Worm (Caenorhabditis elegans) whole organism, young adult: ENCODE data around the gene F49E12.7.
A peak's percentile ranks its signal among the peaks of the same experiment; 100 is the strongest.

Source experiments
- C17E4.6 ChIP-seq: fragments of 200-800 bp; sonication (Bioruptor generic); IDR thresholded peaks from 2 replicates; pipeline ENCODE4 v1.3.6; 2022; ENCODE audit warnings: missing genetic modification reagents, missing genetic modification characterization, missing compliant biosample characterization
- D2030.7 ChIP-seq: fragments of 200-800 bp; sonication (Bioruptor generic); IDR thresholded peaks from 2 replicates; pipeline ENCODE4 v1.3.6; 2022; ENCODE audit warnings: missing genetic modification reagents, missing genetic modification characterization, missing compliant biosample characterization
- F49E8.2 ChIP-seq: sonication (generic microtip); optimal IDR thresholded peaks from 3 replicates; lab custom pipeline; 2017; ENCODE audit warnings: missing genetic modification characterization, mild to moderate bottlenecking, missing compliant biosample characterization, antibody characterized with exemption, moderate library complexity; ENCODE audit not compliant: insufficient read depth
- F52B5.7 ChIP-seq: sonication (generic microtip); optimal IDR thresholded peaks from 2 replicates; lab custom pipeline; 2016; ENCODE audit warnings: mild to moderate bottlenecking, missing genetic modification characterization, missing compliant biosample characterization
- Y56A3A.18 ChIP-seq: fragments of 200-800 bp; sonication (Bioruptor generic); IDR thresholded peaks from 2 replicates; pipeline ENCODE4 v1.3.6; 2022; ENCODE audit warnings: missing genetic modification reagents, missing genetic modification characterization, missing compliant biosample characterization
- Y67H2A.10 ChIP-seq: fragments of 200-800 bp; sonication (Bioruptor generic); conservative IDR thresholded peaks from 2 replicates; pipeline ENCODE4 v1.3.6; 2022; ENCODE audit warnings: missing genetic modification reagents, missing genetic modification characterization, missing compliant biosample characterization
- Y79H2A.3 ChIP-seq: fragments of 200-800 bp; sonication (Bioruptor generic); conservative IDR thresholded peaks from 2 replicates; pipeline ENCODE4 v1.3.6; 2022; ENCODE audit warnings: missing genetic modification reagents, missing genetic modification characterization, missing compliant biosample characterization
- attf-6 ChIP-seq: fragments of 200-800 bp; sonication (Bioruptor generic); IDR thresholded peaks from 2 replicates; pipeline ENCODE4 v1.3.6; 2022; ENCODE audit warnings: missing genetic modification reagents, missing genetic modification characterization, missing compliant biosample characterization
- ceh-79 ChIP-seq: sonication (generic microtip); optimal IDR thresholded peaks from 2 replicates; lab custom pipeline; 2017; ENCODE audit warnings: mild to moderate bottlenecking, missing genetic modification characterization, missing compliant biosample characterization
- chd-7 ChIP-seq: sonication (generic microtip); optimal IDR thresholded peaks from 2 replicates; lab custom pipeline; 2016; ENCODE audit warnings: mild to moderate bottlenecking, missing genetic modification characterization, moderate library complexity, missing compliant biosample characterization
- dox-1 ChIP-seq: fragments of 200-800 bp; sonication (Bioruptor generic); IDR thresholded peaks from 2 replicates; pipeline ENCODE4 v1.3.6; 2022; ENCODE audit warnings: missing genetic modification reagents, missing genetic modification characterization, missing compliant biosample characterization
- egrh-3 ChIP-seq: fragments of 200-800 bp; sonication (Bioruptor generic); IDR thresholded peaks from 2 replicates; pipeline ENCODE4 v1.3.6; 2022; ENCODE audit warnings: missing genetic modification reagents, missing genetic modification characterization, missing compliant biosample characterization
- him-1 ChIP-seq: sonication (generic microtip); optimal IDR thresholded peaks from 2 replicates; lab custom pipeline; 2016; ENCODE audit warnings: missing genotype, missing genetic modification reagents, missing genetic modification characterization, missing compliant biosample characterization
- hmg-1.2 ChIP-seq: fragments of 200-800 bp; sonication (Bioruptor generic); IDR thresholded peaks from 2 replicates; pipeline ENCODE4 v1.3.6; 2022; ENCODE audit warnings: missing genetic modification reagents, missing genetic modification characterization, missing compliant biosample characterization
- hmg-20 ChIP-seq: fragments of 200-800 bp; sonication (Bioruptor generic); IDR thresholded peaks from 2 replicates; pipeline ENCODE4 v1.3.6; 2022; ENCODE audit warnings: missing genetic modification reagents, missing genetic modification characterization, missing compliant biosample characterization
- lag-1 ChIP-seq: fragments of 200-800 bp; sonication (Bioruptor generic); IDR thresholded peaks from 2 replicates; pipeline ENCODE4 v1.3.6; 2022; ENCODE audit warnings: missing genetic modification reagents, missing genetic modification characterization, missing compliant biosample characterization
- let-607 ChIP-seq, 2 experiments: fragments of 200-800 bp in 1 of 2; sonication (Bioruptor generic) in 1 of 2; sonication (generic microtip) in 1 of 2; optimal IDR thresholded peaks; 2 replicates each; lab custom pipeline; 2016 to 2018; ENCODE audit warnings: mild to moderate bottlenecking in 2 of 2, missing compliant biosample characterization in 2 of 2, missing genetic modification characterization in 2 of 2, moderate library complexity in 2 of 2, missing genotype in 1 of 2
- lin-26 ChIP-seq: fragments of 200-800 bp; sonication (Bioruptor generic); IDR thresholded peaks from 2 replicates; pipeline ENCODE4 v1.3.6; 2022; ENCODE audit warnings: missing genetic modification reagents, missing genetic modification characterization, missing compliant biosample characterization
- lin-40 ChIP-seq: sonication (generic microtip); optimal IDR thresholded peaks from 2 replicates; lab custom pipeline; 2016; ENCODE audit warnings: missing genetic modification characterization, mild to moderate bottlenecking, missing compliant biosample characterization, missing genotype, missing genetic modification reagents
- lsl-1 ChIP-seq: fragments of 200-800 bp; sonication (Bioruptor generic); optimal IDR thresholded peaks from 2 replicates; lab custom pipeline; 2018; ENCODE audit warnings: mild to moderate bottlenecking, missing genetic modification characterization, moderate library complexity, missing compliant biosample characterization
- lsy-27 ChIP-seq: sonication (generic microtip); optimal IDR thresholded peaks from 2 replicates; lab custom pipeline; 2017; ENCODE audit warnings: missing genetic modification characterization, mild to moderate bottlenecking, missing compliant biosample characterization, antibody characterized with exemption, missing genotype, borderline replicate concordance; ENCODE audit not compliant: insufficient read depth
- madf-10 ChIP-seq: sonication (generic microtip); optimal IDR thresholded peaks from 2 replicates; lab custom pipeline; 2016; ENCODE audit warnings: mild to moderate bottlenecking, missing genetic modification characterization, missing compliant biosample characterization
- madf-3 ChIP-seq: fragments of 200-800 bp; sonication (Bioruptor generic); IDR thresholded peaks from 2 replicates; pipeline ENCODE4 v1.3.6; 2022; ENCODE audit warnings: missing genetic modification reagents, missing genetic modification characterization, missing compliant biosample characterization
- madf-8 ChIP-seq: fragments of 200-800 bp; sonication (Bioruptor generic); conservative IDR thresholded peaks from 2 replicates; pipeline ENCODE4 v1.3.6; 2022; ENCODE audit warnings: missing genetic modification reagents, missing genetic modification characterization, missing compliant biosample characterization
- mcd-1 ChIP-seq: fragments of 200-800 bp; sonication (Bioruptor generic); IDR thresholded peaks from 2 replicates; pipeline ENCODE4 v1.3.6; 2022; ENCODE audit warnings: missing genetic modification reagents, missing genetic modification characterization, missing compliant biosample characterization
- nfya-2 ChIP-seq: fragments of 200-800 bp; sonication (Bioruptor generic); IDR thresholded peaks from 2 replicates; pipeline ENCODE4 v1.3.6; 2022; ENCODE audit warnings: missing genetic modification reagents, missing genetic modification characterization, missing compliant biosample characterization
- nfyb-1 ChIP-seq: fragments of 200-800 bp; sonication (Bioruptor generic); IDR thresholded peaks from 2 replicates; pipeline ENCODE4 v1.3.6; 2022; ENCODE audit warnings: missing genetic modification reagents, missing genetic modification characterization, missing compliant biosample characterization
- repo-1 ChIP-seq: sonication (generic microtip); optimal IDR thresholded peaks from 2 replicates; lab custom pipeline; 2017; ENCODE audit warnings: mild to moderate bottlenecking, missing genetic modification characterization, missing compliant biosample characterization
- sdz-38 ChIP-seq: sonication (generic microtip); optimal IDR thresholded peaks from 2 replicates; lab custom pipeline; 2016; ENCODE audit warnings: missing genotype, missing genetic modification characterization, missing compliant biosample characterization
- snpc-3.4 ChIP-seq: sonication (generic microtip); optimal IDR thresholded peaks from 2 replicates; lab custom pipeline; 2017; ENCODE audit warnings: missing genetic modification characterization, mild to moderate bottlenecking, missing compliant biosample characterization, antibody characterized with exemption, moderate library complexity, missing genotype, missing genetic modification reagents
- somi-1 ChIP-seq: fragments of 200-800 bp; sonication (Bioruptor generic); optimal IDR thresholded peaks from 2 replicates; lab custom pipeline; 2018; ENCODE audit warnings: mild to moderate bottlenecking, missing genetic modification characterization, missing compliant biosample characterization
- tbx-9 ChIP-seq: sonication (generic microtip); optimal IDR thresholded peaks from 2 replicates; lab custom pipeline; 2016; ENCODE audit warnings: borderline replicate concordance, missing genetic modification characterization, inconsistent platforms, missing compliant biosample characterization
- ztf-18 ChIP-seq: sonication (generic microtip); optimal IDR thresholded peaks from 2 replicates; lab custom pipeline; 2016; ENCODE audit warnings: missing genotype, mild to moderate bottlenecking, missing genetic modification characterization, missing compliant biosample characterization
- ztf-3 ChIP-seq: fragments of 200-800 bp; sonication (Bioruptor generic); optimal IDR thresholded peaks from 2 replicates; lab custom pipeline; 2018; ENCODE audit warnings: mild to moderate bottlenecking, missing genetic modification characterization, missing compliant biosample characterization

The F49E12.7 gene

DNA sequence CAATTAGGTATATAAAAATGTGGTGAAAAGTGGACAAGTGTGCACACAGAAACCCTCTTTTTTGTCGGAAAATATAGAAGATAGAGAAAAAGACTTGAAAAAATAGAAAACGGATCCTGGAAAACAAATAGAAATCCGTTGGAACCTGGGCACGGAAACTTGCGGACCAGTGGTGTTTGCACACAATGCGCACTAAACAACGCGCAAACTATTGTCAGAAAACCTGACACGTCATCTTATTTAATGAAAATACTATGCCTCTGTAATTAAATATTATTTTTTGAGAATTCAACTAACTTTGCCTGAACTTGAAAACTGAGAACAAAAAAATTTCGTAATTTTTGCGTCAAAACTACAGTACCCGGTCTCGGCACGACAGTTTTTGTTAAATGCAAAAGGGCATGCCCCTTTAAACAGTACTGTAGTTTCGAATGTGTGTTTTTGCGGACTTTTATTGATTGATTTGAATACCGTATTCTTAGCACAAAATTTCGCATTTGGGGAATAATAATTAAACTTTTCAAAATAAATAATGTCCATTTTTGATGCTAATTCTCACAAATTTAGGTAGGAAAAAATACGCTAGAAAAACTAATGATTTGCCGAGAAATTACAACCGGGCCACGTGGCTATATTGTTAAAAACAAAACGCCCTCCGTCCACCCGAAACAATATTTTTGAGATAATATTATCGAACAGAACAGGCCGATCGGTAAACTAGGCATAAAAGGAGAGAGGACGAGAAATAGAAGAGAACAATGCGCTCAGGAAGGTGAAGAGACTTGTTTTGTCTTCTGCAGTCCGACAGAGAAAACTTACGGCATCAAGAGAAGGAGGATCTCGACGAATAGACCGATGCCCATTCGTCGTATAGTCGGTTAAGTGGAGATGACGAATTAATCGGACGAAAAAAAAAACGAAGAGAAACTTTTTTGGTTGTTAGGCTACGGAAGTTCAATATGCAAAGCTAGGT is 33.3 kb upstream of the F49E12.7 start (continued):
- TF ChIP-seq madf-10 (tag; lab: Kevin White, UChicago) = no peak
- TF ChIP-seq ceh-79 = no peak
- TF ChIP-seq somi-1 = no peak
- TF ChIP-seq ztf-3 (GFP tag; lab: Kevin White, UChicago) = no peak
- TF ChIP-seq attf-6 (GFP tag; lab: Robert Waterston, UW) = no peak
- no peak for TF ChIP-seq lin-26 (GFP tag; lab: Robert Waterston, UW)
- TF ChIP-seq chd-7 (tag; lab: Kevin White, UChicago) = no peak
- TF ChIP-seq lsl-1 (GFP tag; lab: Kevin White, UChicago) = peak; percentile 98
- no peak for TF ChIP-seq lsy-27 (tag; lab: Kevin White, UChicago)
- peak; percentile 79 to 85 for TF ChIP-seq let-607 (tag; optimal IDR thresholded peaks at IDR 0.05; lab: Kevin White, UChicago)
- peak; percentile 15; the same call in 1 of the 2 replicates for TF ChIP-seq hmg-1.2 (GFP tag; lab: Robert Waterston, UW)
- TF ChIP-seq tbx-9 = no peak
- no peak for TF ChIP-seq madf-3
- no peak for TF ChIP-seq hmg-20

- TF ChIP-seq hmg-1.2 (GFP tag; lab: Robert Waterston, UW) = no peak
- TF ChIP-seq ztf-18 (tag; lab: Kevin White, UChicago) = no peak
- TF ChIP-seq madf-8 (GFP tag; lab: Robert Waterston, UW) = no peak
- no peak for TF ChIP-seq dox-1 (GFP tag; lab: Robert Waterston, UW)
- no peak for TF ChIP-seq lag-1 (GFP tag; lab: Robert Waterston, UW)
- no peak for TF ChIP-seq C17E4.6 (GFP tag; lab: Robert Waterston, UW)
- no peak for TF ChIP-seq nfyb-1 (GFP tag; lab: Robert Waterston, UW)
- no peak for TF ChIP-seq lin-40
- no peak for TF ChIP-seq nfya-2 (GFP tag; lab: Robert Waterston, UW)
- no peak for TF ChIP-seq Y56A3A.18 (GFP tag; lab: Robert Waterston, UW)
- no peak for TF ChIP-seq D2030.7 (GFP tag; lab: Robert Waterston, UW)
- TF ChIP-seq repo-1 (tag; lab: Kevin White, UChicago) = no peak
- no peak for TF ChIP-seq snpc-3.4
- TF ChIP-seq Y67H2A.10 (GFP tag; lab: Robert Waterston, UW) = no peak
- no peak for TF ChIP-seq him-1 (tag; lab: Kevin White, UChicago)
- no peak for TF ChIP-seq sdz-38 (tag; lab: Kevin White, UChicago)
- no peak for TF ChIP-seq lsl-1 (GFP tag; lab: Kevin White, UChicago)
- TF ChIP-seq Y79H2A.3 (GFP tag; lab: Robert Waterston, UW) = no peak
- no peak for TF ChIP-seq mcd-1 (GFP tag; lab: Robert Waterston, UW)
- TF ChIP-seq F52B5.7 (tag; lab: Kevin White, UChicago) = no peak
- TF ChIP-seq, all 124 proteins: peak for 0
These were observed 32.7 kb upstream of the F49E12.7 start, which contains the start of gene F14E5.2 for ce11 chrII:8428758-8428946. TSS of gene F14E5.2 (minus strand) at chrII:8428858.

ce11 chrII:8420775-8421388 is 24.9 kb upstream of the F49E12.7 start:
- TF ChIP-seq F49E8.2 (tag; lab: Kevin White, UChicago) (peak; percentile 19), egrh-3 (GFP tag; lab: Robert Waterston, UW) (no peak)
